Worm (Caenorhabditis elegans) whole organism, L2 larva: Measurements from ENCODE around the gene ttbk-4.

Source experiments
- aly-2 ChIP-seq: fragments of 150-350 bp; optimal IDR thresholded peaks from 2 replicates; lab custom pipeline; 2014; ENCODE audit warnings: missing biosample characterization, missing genetic modification characterization
- ama-1 ChIP-seq: fragments of 150-350 bp; optimal IDR thresholded peaks from 2 replicates; lab custom pipeline; 2018; ENCODE audit warnings: inconsistent platforms
- fos-1 ChIP-seq: fragments of 150-350 bp; optimal IDR thresholded peaks from 2 replicates; lab custom pipeline; 2014; ENCODE audit warnings: missing biosample characterization, missing genetic modification characterization
- gmeb-1 ChIP-seq: fragments of 150-350 bp; optimal IDR thresholded peaks from 2 replicates; lab custom pipeline; 2014; ENCODE audit warnings: missing biosample characterization, missing genetic modification characterization
- nhr-10 ChIP-seq: sonication (generic microtip); optimal IDR thresholded peaks from 2 replicates; lab custom pipeline; 2017; ENCODE audit warnings: missing biosample characterization, missing genetic modification characterization
- nhr-6 ChIP-seq: fragments of 150-350 bp; optimal IDR thresholded peaks from 2 replicates; lab custom pipeline; 2014; ENCODE audit warnings: missing biosample characterization, missing genetic modification characterization
- nhr-77 ChIP-seq: fragments of 150-350 bp; optimal IDR thresholded peaks from 2 replicates; lab custom pipeline; 2014; ENCODE audit warnings: missing biosample characterization, missing genetic modification characterization
- zag-1 ChIP-seq: fragments of 150-350 bp; optimal IDR thresholded peaks from 2 replicates; lab custom pipeline; 2014; ENCODE audit warnings: missing biosample characterization, missing genetic modification characterization
- ztf-11 ChIP-seq: sonication (generic microtip); optimal IDR thresholded peaks from 2 replicates; lab custom pipeline; 2017; ENCODE audit warnings: missing biosample characterization, missing genetic modification characterization

- TF ChIP-seq fos-1 (no peak), aly-2 (tag; lab: Kevin White, UChicago) (no peak), zag-1 (no peak), ama-1 (lab: Kevin White, UChicago) (no peak), nhr-77 (tag; lab: Kevin White, UChicago) (no peak), nhr-6 (tag; lab: Kevin White, UChicago) (no peak), gmeb-1 (tag; lab: Kevin White, UChicago) (no peak), ztf-11 (tag; lab: Kevin White, UChicago) (no peak), nhr-10 (tag; lab: Kevin White, UChicago) (no peak)
These were observed 2.4 kb downstream of the ttbk-4 start, which contains the start of gene W01B6.3 for ce11 chrIV:10072527-10072926.
